Fruit fly (Drosophila melanogaster): ENCODE data around the gene ovo.

dm6 chrX:5068475-5068874, 20.4 kb downstream of the ovo start:
- no peak for TF ChIP-seq Dll (optimal IDR thresholded peaks at IDR 0.05)
- no peak for TF ChIP-seq pan (optimal IDR thresholded peaks at IDR 0.05)
- no peak for TF ChIP-seq psq (optimal IDR thresholded peaks at IDR 0.05)
- no peak for TF ChIP-seq CG8478 (optimal IDR thresholded peaks at IDR 0.05)
- TF ChIP-seq usp (GFP tag; optimal IDR thresholded peaks at IDR 0.05), result no peak

Measured in whole organism.